Fruit fly (Drosophila melanogaster): ENCODE results near the gene CG12236.

CG12236 gene

DNA sequence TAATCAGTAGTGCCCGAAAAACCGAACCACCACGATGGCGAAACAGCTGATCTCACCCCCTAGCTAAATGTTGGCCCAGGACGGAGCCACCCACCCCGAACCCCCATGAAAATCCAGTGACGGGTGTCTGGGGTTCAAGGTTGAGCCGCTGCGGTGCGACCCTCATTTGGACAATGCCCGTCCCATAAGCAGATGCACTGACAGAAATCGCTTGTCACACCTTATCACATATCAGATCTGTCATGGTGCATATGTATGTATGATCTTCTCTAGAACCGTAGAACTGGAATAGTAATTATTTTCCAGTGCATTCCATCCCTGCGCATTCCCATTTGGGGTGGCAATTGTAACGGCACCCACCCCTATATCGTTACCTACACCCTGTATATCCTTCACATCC lies 19.0 kb upstream of the CG12236 start:
- TF ChIP-seq CTCF (optimal IDR thresholded peaks at IDR 0.05) (no peak), CG8478 (optimal IDR thresholded peaks at IDR 0.05) (no peak)

- TF ChIP-seq CG8478 (optimal IDR thresholded peaks at IDR 0.05) (no peak), CTCF (optimal IDR thresholded peaks at IDR 0.05) (no peak)
These were observed 16.1 kb upstream of the CG12236 start for dm6 chrX:5891666-5892444.

- TF ChIP-seq CTCF (optimal IDR thresholded peaks at IDR 0.05) (no peak), CG8478 (optimal IDR thresholded peaks at IDR 0.05) (no peak)
These were observed 15.4 kb upstream of the CG12236 start for dm6 chrX:5892512-5892911.

dm6 chrX:5893165-5893564 lies 14.8 kb upstream of the CG12236 start:
- TF ChIP-seq CG8478 (optimal IDR thresholded peaks at IDR 0.05) (no peak), CTCF (optimal IDR thresholded peaks at IDR 0.05) (no peak)

- TF ChIP-seq CTCF (optimal IDR thresholded peaks at IDR 0.05) (no peak), CG8478 (optimal IDR thresholded peaks at IDR 0.05) (no peak)
These were observed 13.1 kb upstream of the CG12236 start for dm6 chrX:5894529-5895487.

dm6 chrX:5895821-5896550 lies 11.9 kb upstream of the CG12236 start:
- TF ChIP-seq CTCF (optimal IDR thresholded peaks at IDR 0.05), result no peak
- no peak for TF ChIP-seq CG8478 (optimal IDR thresholded peaks at IDR 0.05)

DNA sequence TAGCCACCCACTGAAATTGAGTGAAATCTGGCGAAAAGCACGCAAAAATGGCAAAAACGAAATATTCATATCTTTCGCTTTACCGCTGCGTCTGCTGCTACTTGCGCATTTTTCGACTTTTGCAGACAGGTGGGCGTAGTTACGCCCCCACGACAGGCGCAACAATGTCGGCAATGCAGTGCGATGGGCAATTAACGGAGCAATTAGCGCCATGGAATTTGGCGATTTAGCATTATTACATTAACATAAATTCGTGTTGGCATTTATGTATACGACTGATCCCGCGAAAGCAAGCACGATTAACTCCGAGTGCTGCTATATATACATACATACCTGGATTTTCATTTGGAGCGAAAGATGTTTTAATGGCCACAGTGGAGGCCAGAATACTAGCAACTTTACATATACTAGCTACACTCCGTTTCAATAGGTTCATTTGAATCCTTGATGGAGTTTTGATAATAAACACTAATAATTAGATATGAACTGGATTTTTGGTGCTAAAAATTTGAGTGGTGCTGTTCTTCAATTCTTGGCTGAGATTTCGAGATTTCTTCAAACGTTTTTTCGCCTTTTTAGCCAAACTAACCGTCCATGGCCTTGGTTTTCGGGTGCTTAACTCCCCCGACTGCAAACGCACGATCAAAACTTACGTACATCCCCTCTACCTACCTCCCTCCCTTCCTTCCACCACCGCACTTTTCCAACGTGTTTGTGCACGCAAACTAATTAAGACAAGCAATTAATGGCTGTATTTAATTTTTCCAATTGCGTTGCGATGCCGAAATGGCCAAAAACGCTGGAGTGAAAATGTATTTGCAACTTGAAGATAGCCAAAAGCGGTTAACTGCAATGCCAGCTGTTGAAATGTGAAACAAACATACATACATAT lies 10.9 kb upstream of the CG12236 start:
- TF ChIP-seq CTCF (optimal IDR thresholded peaks at IDR 0.05) (no peak), CG8478 (optimal IDR thresholded peaks at IDR 0.05) (no peak)

- TF ChIP-seq CG8478 (optimal IDR thresholded peaks at IDR 0.05) (no peak), CTCF (optimal IDR thresholded peaks at IDR 0.05) (no peak)
These were observed 8.4 kb upstream of the CG12236 start for dm6 chrX:5899241-5900145.

dm6 chrX:5900146-5901093 lies 7.5 kb upstream of the CG12236 start, which contains the start of gene Act5C:
Gene Act5C (plus strand): TSS chrX:5900861.
- TF ChIP-seq CTCF (optimal IDR thresholded peaks at IDR 0.05), result no peak
- TF ChIP-seq CG8478 (optimal IDR thresholded peaks at IDR 0.05), result no peak

dm6 chrX:5901628-5902213 lies 6.2 kb upstream of the CG12236 start:
- TF ChIP-seq CTCF (optimal IDR thresholded peaks at IDR 0.05), result no peak
- TF ChIP-seq CG8478 (optimal IDR thresholded peaks at IDR 0.05), result no peak

- TF ChIP-seq CG8478 (optimal IDR thresholded peaks at IDR 0.05), result no peak
- no peak for TF ChIP-seq CTCF (optimal IDR thresholded peaks at IDR 0.05)
These were observed 5.2 kb upstream of the CG12236 start for dm6 chrX:5902701-5903100.
